Worm (Caenorhabditis elegans) whole organism, L4/young adult: Measurements from ENCODE around the gene ceh-83.
"Not testable (repeated sequence)": the region's sequence is repeated elsewhere in the genome, so short reads cannot be mapped to it uniquely, and the experiment has no call there.

Experiments used
- W03F9.2 ChIP-seq: fragments of 150-350 bp; optimal IDR thresholded peaks from 2 replicates; lab custom pipeline; 2014; ENCODE audit warnings: missing biosample characterization, missing genetic modification characterization
- dao-5 ChIP-seq: sonication (generic microtip); optimal IDR thresholded peaks from 2 replicates; lab custom pipeline; 2016; ENCODE audit warnings: missing genotype, missing genetic modification characterization, moderate library complexity, missing compliant biosample characterization
- him-1 ChIP-seq: sonication (generic microtip); optimal IDR thresholded peaks from 2 replicates; lab custom pipeline; 2016; ENCODE audit warnings: missing genotype, missing genetic modification reagents, missing genetic modification characterization, missing compliant biosample characterization

ceh-83 gene

ce11 chrII:1736353-1736752, at the start of gene ceh-83:
Gene ceh-83 (minus strand): TSS chrII:1736533.
- no peak for TF ChIP-seq dao-5
- no peak for TF ChIP-seq him-1 (tag; lab: Kevin White, UChicago)
- TF ChIP-seq W03F9.2: no peak

- TF ChIP-seq him-1 (tag; lab: Kevin White, UChicago) (no peak), dao-5 (no peak), W03F9.2 (no peak)
Measured at ce11 chrII:1784799-1785198, 48.5 kb upstream of the ceh-83 start, which contains the start of gene C08F1.11. Gene C08F1.11 (minus strand): TSS chrII:1784899.

- TF ChIP-seq W03F9.2: no peak
- TF ChIP-seq dao-5: no peak
- TF ChIP-seq him-1 (tag; lab: Kevin White, UChicago): no peak
Measured at ce11 chrII:1782474-1782873, 46.1 kb upstream of the ceh-83 start, which contains the start of gene math-4. Gene math-4 (minus strand): TSS chrII:1782574.

ce11 chrII:1775234-1775633, 38.9 kb upstream of the ceh-83 start, which contains the start of gene F36H5.14:
Gene F36H5.14 (plus strand): TSS chrII:1775534.
- not testable (repeated sequence) for TF ChIP-seq him-1 (tag; lab: Kevin White, UChicago); dao-5; W03F9.2

- TF ChIP-seq dao-5: no peak
- no peak for TF ChIP-seq him-1 (tag; lab: Kevin White, UChicago)
- no peak for TF ChIP-seq W03F9.2
Measured at ce11 chrII:1771785-1772184, 35.5 kb upstream of the ceh-83 start, which contains the start of gene math-3. Gene math-3 (plus strand): TSS chrII:1772085.

DNA sequence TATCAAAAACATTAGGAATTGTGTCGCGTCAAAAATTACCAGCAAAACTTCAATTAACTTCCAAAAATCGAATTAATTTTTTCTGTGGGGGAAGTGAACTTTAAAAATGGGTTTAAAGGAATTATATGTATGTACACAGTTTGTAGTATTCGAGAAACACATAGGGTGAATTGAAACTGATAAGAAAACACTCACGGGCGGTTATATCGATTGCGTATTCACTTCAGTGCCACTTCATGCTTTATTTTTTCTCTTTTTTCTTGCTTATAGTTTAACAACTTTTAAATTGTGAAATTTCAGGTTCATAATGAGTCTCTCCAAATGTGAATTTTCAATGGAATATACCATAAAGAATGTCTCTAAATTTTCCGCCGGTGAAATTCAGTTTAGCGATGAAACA, 35.0 kb upstream of the ceh-83 start, which contains the start of gene math-26:
Gene math-26 (plus strand): TSS at position 301 of the 400 bp plus-strand sequence.
- not testable (repeated sequence) for TF ChIP-seq W03F9.2; dao-5; him-1 (tag; lab: Kevin White, UChicago)

ce11 chrII:1766715-1767114, 30.4 kb upstream of the ceh-83 start:
- TF ChIP-seq dao-5: no peak
- no peak for TF ChIP-seq him-1 (tag; lab: Kevin White, UChicago)
- TF ChIP-seq W03F9.2: no peak

ce11 chrII:1763072-1763471, 26.7 kb upstream of the ceh-83 start, which contains the start of gene math-28:
Gene math-28 (plus strand): TSS chrII:1763372.
- TF ChIP-seq dao-5: no peak
- no peak for TF ChIP-seq him-1 (tag; lab: Kevin White, UChicago)
- no peak for TF ChIP-seq W03F9.2

- TF ChIP-seq W03F9.2 (no peak), dao-5 (no peak), him-1 (tag; lab: Kevin White, UChicago) (no peak)
Measured at ce11 chrII:1761564-1761963, 25.2 kb upstream of the ceh-83 start, which contains the start of gene F36H5.4. Gene F36H5.4 (plus strand): TSS chrII:1761864.

ce11 chrII:1759602-1760001, 23.3 kb upstream of the ceh-83 start, which contains the start of gene F36H5.18:
Gene F36H5.18 (plus strand): TSS chrII:1759902.
- TF ChIP-seq him-1 (tag; lab: Kevin White, UChicago): no peak
- TF ChIP-seq dao-5: no peak
- TF ChIP-seq W03F9.2: no peak

ce11 chrII:1757033-1757432, 20.7 kb upstream of the ceh-83 start, which contains the start of gene F36H5.10:
Gene F36H5.10 (plus strand): TSS chrII:1757333.
- TF ChIP-seq him-1 (tag; lab: Kevin White, UChicago): no peak
- TF ChIP-seq W03F9.2: no peak
- no peak for TF ChIP-seq dao-5

ce11 chrII:1756582-1756981, 20.2 kb upstream of the ceh-83 start, which contains the start of gene fbxb-53:
Gene fbxb-53 (plus strand): TSS chrII:1756882.
- TF ChIP-seq dao-5: no peak
- no peak for TF ChIP-seq W03F9.2
- TF ChIP-seq him-1 (tag; lab: Kevin White, UChicago): no peak

- no peak for TF ChIP-seq W03F9.2
- TF ChIP-seq him-1 (tag; lab: Kevin White, UChicago): no peak
- TF ChIP-seq dao-5: no peak
Measured at ce11 chrII:1756072-1756471, 19.7 kb upstream of the ceh-83 start, which contains the start of gene F36H5.17. Gene F36H5.17 (minus strand): TSS chrII:1756172.

- no peak for TF ChIP-seq dao-5
- TF ChIP-seq W03F9.2: no peak
- TF ChIP-seq him-1 (tag; lab: Kevin White, UChicago): no peak
Measured at ce11 chrII:1752990-1753389, 16.7 kb upstream of the ceh-83 start, which contains the start of gene F36H5.9. Gene F36H5.9 (minus strand): TSS chrII:1753090.

DNA sequence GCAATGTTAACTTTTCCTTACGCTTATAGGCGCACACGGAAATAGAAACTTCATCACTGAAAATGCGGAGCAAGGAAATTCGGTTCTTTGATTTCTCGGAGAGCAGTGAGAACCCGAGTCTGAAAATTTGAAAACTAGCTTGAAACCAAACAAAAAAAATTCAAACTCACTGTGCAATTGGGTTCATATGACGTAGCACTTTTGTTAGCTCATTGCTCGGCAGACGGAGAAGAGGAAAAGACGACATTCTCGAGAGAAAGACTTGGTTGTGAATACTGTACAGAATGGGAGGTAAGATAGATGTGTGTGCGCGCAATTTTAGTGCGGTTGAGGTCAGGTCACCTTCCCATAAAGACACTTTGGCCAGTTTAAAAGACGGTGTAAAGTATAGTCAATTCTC, 14.1 kb upstream of the ceh-83 start, which contains the start of the genes F36H5.13 and F36H5.8:
Gene F36H5.13 (minus strand): TSS at position 101 of the 400 bp plus-strand sequence.
Gene F36H5.8 (minus strand): TSS at position 274 of the 400 bp plus-strand sequence.
- no peak for TF ChIP-seq W03F9.2
- no peak for TF ChIP-seq him-1 (tag; lab: Kevin White, UChicago)
- no peak for TF ChIP-seq dao-5
